Worm (Caenorhabditis elegans) whole organism, midembryonic: ENCODE data around the gene VC5.2.

Experiments
- T22C8.4 ChIP-seq: fragments of 200-800 bp; sonication (Bioruptor generic); IDR thresholded peaks from 2 replicates; pipeline ENCODE4 v1.3.6; 2022; ENCODE audit warnings: missing genetic modification characterization, missing compliant biosample characterization
- flt-1 ChIP-seq: fragments of 200-800 bp; sonication (Bioruptor generic); IDR thresholded peaks from 2 replicates; pipeline ENCODE4 v1.3.6; 2022; ENCODE audit warnings: missing genetic modification characterization, missing compliant biosample characterization
- med-1 ChIP-seq: sonication (generic microtip); optimal IDR thresholded peaks from 2 replicates; lab custom pipeline; 2017; ENCODE audit warnings: missing genetic modification characterization, mild to moderate bottlenecking, missing compliant biosample characterization, antibody characterized with exemption, missing genetic modification reagents; ENCODE audit not compliant: insufficient read depth
- ztf-23 ChIP-seq: fragments of 200-800 bp; sonication (Bioruptor generic); IDR thresholded peaks from 2 replicates; pipeline ENCODE4 v1.3.6; 2022; ENCODE audit warnings: missing genetic modification reagents, missing genetic modification characterization, missing compliant biosample characterization

- no peak for TF ChIP-seq med-1 (GFP tag; lab: Kevin White, UChicago)
- no peak for TF ChIP-seq T22C8.4
- TF ChIP-seq flt-1 (GFP tag; lab: Robert Waterston, UW) = no peak
- TF ChIP-seq ztf-23 (GFP tag; lab: Robert Waterston, UW) = no peak
These were observed 1.6 kb downstream of the VC5.2 start for ce11 chrV:7087340-7087739.
